Fruit fly (Drosophila melanogaster): ENCODE measurements around the gene CG8132.

CG8132 gene

dm6 chr3R:9401127-9401603 is at the start of gene CG8132, which contains the start of gene RpL34b:
CG8132 (plus strand) TSS chr3R:9401495.
RpL34b (minus strand) TSS chr3R:9401226.
- TF ChIP-seq Dll (optimal IDR thresholded peaks at IDR 0.05) = no peak
- no peak for TF ChIP-seq usp (GFP tag; optimal IDR thresholded peaks at IDR 0.05)
- TF ChIP-seq EcR (GFP tag; optimal IDR thresholded peaks at IDR 0.05) = no peak
- TF ChIP-seq CG8478 (optimal IDR thresholded peaks at IDR 0.05) = no peak
- no peak for TF ChIP-seq psq (optimal IDR thresholded peaks at IDR 0.05)
- TF ChIP-seq pan (optimal IDR thresholded peaks at IDR 0.05) = no peak

dm6 chr3R:9352595-9353275 is 48.6 kb upstream of the CG8132 start:
- TF ChIP-seq usp (GFP tag; optimal IDR thresholded peaks at IDR 0.05) (no peak), psq (optimal IDR thresholded peaks at IDR 0.05) (no peak), EcR (GFP tag; optimal IDR thresholded peaks at IDR 0.05) (no peak)

- TF ChIP-seq usp (GFP tag; optimal IDR thresholded peaks at IDR 0.05) (no peak), Dll (optimal IDR thresholded peaks at IDR 0.05) (no peak), psq (optimal IDR thresholded peaks at IDR 0.05) (no peak), pan (optimal IDR thresholded peaks at IDR 0.05) (no peak), CG8478 (optimal IDR thresholded peaks at IDR 0.05) (no peak)
Observed at dm6 chr3R:9353276-9353652, 48.0 kb upstream of the CG8132 start.

- TF ChIP-seq pan (optimal IDR thresholded peaks at IDR 0.05) (no peak), EcR (GFP tag; optimal IDR thresholded peaks at IDR 0.05) (no peak), CG8478 (optimal IDR thresholded peaks at IDR 0.05) (no peak), Dll (optimal IDR thresholded peaks at IDR 0.05) (no peak), usp (GFP tag; optimal IDR thresholded peaks at IDR 0.05) (no peak), psq (optimal IDR thresholded peaks at IDR 0.05) (no peak)
Observed at dm6 chr3R:9355195-9355594, 46.1 kb upstream of the CG8132 start, which contains the start of gene CG43675. CG43675 (plus strand) TSS chr3R:9355495.

- TF ChIP-seq pan (optimal IDR thresholded peaks at IDR 0.05) = no peak
- TF ChIP-seq psq (optimal IDR thresholded peaks at IDR 0.05) = no peak
- no peak for TF ChIP-seq Dll (optimal IDR thresholded peaks at IDR 0.05)
- TF ChIP-seq CG8478 (optimal IDR thresholded peaks at IDR 0.05) = no peak
- TF ChIP-seq EcR (GFP tag; optimal IDR thresholded peaks at IDR 0.05) = no peak
- TF ChIP-seq usp (GFP tag; optimal IDR thresholded peaks at IDR 0.05) = no peak
Observed at dm6 chr3R:9359393-9359792, 41.9 kb upstream of the CG8132 start.

dm6 chr3R:9363066-9363719 is 38.1 kb upstream of the CG8132 start, which contains the start of gene CG18473:
CG18473 (plus strand) TSS chr3R:9363305.
- TF ChIP-seq CG8478 (optimal IDR thresholded peaks at IDR 0.05) (no peak), EcR (GFP tag; optimal IDR thresholded peaks at IDR 0.05) (no peak), psq (optimal IDR thresholded peaks at IDR 0.05) (no peak), Dll (optimal IDR thresholded peaks at IDR 0.05) (no peak), pan (optimal IDR thresholded peaks at IDR 0.05) (no peak), usp (GFP tag; optimal IDR thresholded peaks at IDR 0.05) (no peak)

dm6 chr3R:9365121-9365520 is 36.2 kb upstream of the CG8132 start, which contains the start of gene Srr:
Srr (plus strand) TSS chr3R:9365398.
- no peak for TF ChIP-seq pan (optimal IDR thresholded peaks at IDR 0.05)
- no peak for TF ChIP-seq Dll (optimal IDR thresholded peaks at IDR 0.05)

dm6 chr3R:9365893-9366500 is 35.3 kb upstream of the CG8132 start:
- TF ChIP-seq pan (optimal IDR thresholded peaks at IDR 0.05) (no peak), Dll (optimal IDR thresholded peaks at IDR 0.05) (no peak), usp (GFP tag; optimal IDR thresholded peaks at IDR 0.05) (no peak), EcR (GFP tag; optimal IDR thresholded peaks at IDR 0.05) (no peak), CG8478 (optimal IDR thresholded peaks at IDR 0.05) (no peak)

- TF ChIP-seq Dll (optimal IDR thresholded peaks at IDR 0.05) (no peak), pan (optimal IDR thresholded peaks at IDR 0.05) (no peak), usp (GFP tag; optimal IDR thresholded peaks at IDR 0.05) (no peak), CG8478 (optimal IDR thresholded peaks at IDR 0.05) (no peak)
Observed at dm6 chr3R:9370413-9370812, 30.9 kb upstream of the CG8132 start.

dm6 chr3R:9376789-9377188 is 24.5 kb upstream of the CG8132 start:
- no peak for TF ChIP-seq psq (optimal IDR thresholded peaks at IDR 0.05)
- no peak for TF ChIP-seq CG8478 (optimal IDR thresholded peaks at IDR 0.05)
- TF ChIP-seq EcR (GFP tag; optimal IDR thresholded peaks at IDR 0.05) = peak in 1 of 2 experiments; percentile 3
- TF ChIP-seq Dll (optimal IDR thresholded peaks at IDR 0.05) = no peak
- TF ChIP-seq usp (GFP tag; optimal IDR thresholded peaks at IDR 0.05) = no peak

dm6 chr3R:9378644-9379411 is 22.5 kb upstream of the CG8132 start:
- TF ChIP-seq pan (optimal IDR thresholded peaks at IDR 0.05) (peak; percentile 64), usp (GFP tag; optimal IDR thresholded peaks at IDR 0.05) (no peak), psq (optimal IDR thresholded peaks at IDR 0.05) (no peak), Dll (optimal IDR thresholded peaks at IDR 0.05) (peak; percentile 61), CG8478 (optimal IDR thresholded peaks at IDR 0.05) (no peak), EcR (GFP tag; optimal IDR thresholded peaks at IDR 0.05) (no peak)

- no peak for TF ChIP-seq EcR (GFP tag; optimal IDR thresholded peaks at IDR 0.05)
- TF ChIP-seq pan (optimal IDR thresholded peaks at IDR 0.05) = no peak
Observed at dm6 chr3R:9380970-9381369, 20.3 kb upstream of the CG8132 start.
